Worm (Caenorhabditis elegans): ENCODE results near the gene trul-1.

Gene trul-1

DNA sequence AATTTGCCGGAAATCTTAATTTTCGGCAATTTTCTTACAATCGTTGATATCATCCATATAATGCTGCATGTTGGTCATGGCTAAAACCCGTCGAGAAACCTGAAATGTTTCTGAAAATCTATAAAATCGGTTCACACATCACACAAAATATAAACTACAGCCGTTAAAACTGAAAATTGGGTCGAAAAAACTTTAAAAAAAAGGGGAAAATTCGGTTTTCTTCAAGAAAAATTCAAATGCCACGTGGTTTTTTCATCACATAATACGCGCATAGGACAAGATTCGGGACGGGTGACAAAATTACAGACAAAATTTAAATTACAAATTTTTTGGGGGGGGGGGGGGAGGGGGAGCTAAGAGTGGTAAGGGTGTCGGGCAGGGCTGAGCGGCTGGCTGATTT lies 49.7 kb downstream of the trul-1 start, which contains the start of gene Y43H11AL.1:
Gene Y43H11AL.1 (minus strand): TSS at position 101 of the 400 bp plus-strand sequence.
- TF ChIP-seq ztf-7 (tag; optimal IDR thresholded peaks at IDR 0.05) (no peak), duxl-1 (tag; optimal IDR thresholded peaks at IDR 0.05; ENCODE audit: poor library complexity) (no peak), daf-19 (GFP tag; conservative IDR thresholded peaks at IDR 0.05) (no peak), dmd-9 (GFP tag; IDR thresholded peaks at IDR 0.05) (no peak), aly-2 (tag; optimal IDR thresholded peaks at IDR 0.05) (no peak), lin-13 (GFP tag; optimal IDR thresholded peaks at IDR 0.05) (no peak), pha-4 (GFP tag; IDR thresholded peaks at IDR 0.05) (no peak), pha-4 (tag; optimal IDR thresholded peaks at IDR 0.05) (no peak), unc-39 (tag; optimal IDR thresholded peaks at IDR 0.05) (no peak), tag-97 (GFP tag; IDR thresholded peaks at IDR 0.05) (no peak), daf-8 (GFP tag; IDR thresholded peaks at IDR 0.05) (no peak), hif-1 (tag; optimal IDR thresholded peaks at IDR 0.05) (no peak), mes-2 (tag; optimal IDR thresholded peaks at IDR 0.05; ENCODE audit: poor library complexity, severe bottlenecking) (no peak), attf-4 (tag; optimal IDR thresholded peaks at IDR 0.05) (no peak), lir-3 (tag; optimal IDR thresholded peaks at IDR 0.05) (no peak), hmg-1.1 (GFP tag; IDR thresholded peaks at IDR 0.05) (no peak), nhr-11 (tag; optimal IDR thresholded peaks at IDR 0.05) (no peak)

All from whole organism, L4 larva.